Worm (Caenorhabditis elegans): ENCODE results near the gene ctr-9.
A peak's percentile ranks its signal among the peaks of the same experiment; 100 is the strongest.

The ctr-9 gene

DNA sequence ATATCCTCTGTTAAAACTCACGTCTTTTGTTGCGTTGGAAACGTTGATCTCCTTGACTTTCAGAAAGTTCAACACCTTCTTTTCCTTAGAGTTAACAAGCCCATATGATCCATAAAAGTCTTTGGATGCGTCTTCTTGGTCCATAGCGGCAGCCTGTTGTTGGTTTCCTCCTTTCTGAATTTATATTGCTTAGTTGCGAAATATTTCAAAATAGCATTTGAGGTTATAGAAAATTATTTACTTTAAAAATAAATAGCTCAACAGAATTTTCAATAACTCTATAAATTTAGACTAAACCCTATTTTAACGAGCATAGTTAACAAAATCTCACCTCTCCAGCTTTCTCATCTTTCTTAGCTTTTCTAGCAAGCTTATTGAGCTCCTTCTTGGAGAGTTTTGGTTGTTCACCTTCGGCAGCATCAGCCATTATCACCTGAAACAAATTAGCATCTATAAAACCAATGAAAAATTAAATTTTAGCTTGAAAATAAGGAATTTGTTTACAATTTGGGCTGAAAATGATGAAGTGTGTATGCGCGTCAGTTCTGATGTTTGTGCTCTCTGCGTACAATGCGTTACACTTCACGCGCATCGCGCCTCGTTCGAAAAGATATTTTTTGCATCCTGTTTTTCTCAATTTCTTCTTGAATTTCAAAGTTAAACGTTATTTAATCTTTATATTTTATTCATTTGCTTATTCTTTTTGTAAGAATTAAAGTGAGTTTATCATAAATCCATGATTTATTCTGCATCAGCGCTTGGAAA, at the start of gene ctr-9, which contains the start of gene dars-1:
Gene ctr-9, plus strand, starts transcription at position 614 of the 765 bp plus-strand sequence.
Gene dars-1, minus strand, starts transcription at position 433 of the 765 bp plus-strand sequence.
- no peak for TF ChIP-seq dao-5 (tag; optimal IDR thresholded peaks at IDR 0.05)
- no peak for TF ChIP-seq him-1 (tag; optimal IDR thresholded peaks at IDR 0.05)
- TF ChIP-seq W03F9.2 (tag; optimal IDR thresholded peaks at IDR 0.05) = peak; percentile 18

DNA sequence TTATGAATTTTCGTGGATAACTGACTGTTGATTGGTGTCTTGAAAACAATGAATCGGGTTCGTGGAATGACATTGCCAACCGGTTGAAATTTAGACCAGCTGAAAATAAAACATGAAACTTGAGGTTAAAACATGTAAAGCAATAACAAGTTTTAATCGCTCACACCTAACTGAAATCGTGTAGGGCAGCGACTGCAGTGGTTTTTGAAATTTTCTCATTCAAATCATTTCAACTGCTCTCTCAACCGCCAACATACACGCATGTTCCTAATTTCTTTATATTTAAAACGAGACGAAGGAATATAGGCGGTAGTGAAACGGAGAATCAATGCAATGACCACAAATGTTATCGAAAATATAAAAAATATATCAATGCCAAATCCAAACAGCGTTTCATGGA, 48.4 kb upstream of the ctr-9 start:
- TF ChIP-seq him-1 (tag; optimal IDR thresholded peaks at IDR 0.05) = no peak
- no peak for TF ChIP-seq W03F9.2 (tag; optimal IDR thresholded peaks at IDR 0.05)
- TF ChIP-seq dao-5 (tag; optimal IDR thresholded peaks at IDR 0.05) = no peak

DNA sequence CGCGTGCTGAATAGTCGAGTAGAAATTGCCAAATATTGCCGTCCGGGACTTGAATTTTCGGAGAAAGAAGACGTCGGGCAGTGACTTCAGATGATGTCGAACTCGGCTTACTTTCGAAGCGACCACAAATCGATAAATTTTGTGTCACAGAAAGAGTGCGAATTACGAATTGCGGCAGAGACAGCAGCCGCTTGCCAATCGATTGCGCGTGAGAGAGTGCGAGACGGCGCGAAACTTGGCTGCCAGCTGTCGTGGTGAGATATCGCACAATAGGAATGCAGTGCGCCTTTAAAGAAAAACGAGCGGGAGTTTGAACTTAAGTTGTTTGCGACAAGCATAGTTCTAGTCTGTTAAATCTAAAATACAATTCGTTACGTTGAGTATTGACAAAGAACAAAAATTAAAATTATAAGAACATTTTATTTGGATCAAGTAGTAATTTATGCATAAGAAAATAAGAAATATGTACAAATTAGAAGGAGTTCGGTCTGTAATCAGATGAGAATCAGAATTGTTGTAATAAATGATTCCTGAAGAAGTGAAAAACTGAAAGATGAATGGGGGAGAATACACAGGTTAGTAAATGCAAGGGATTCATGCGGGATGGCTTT, 47.7 kb upstream of the ctr-9 start, which contains the start of gene pir-2:
Gene pir-2, minus strand, starts transcription at position 218 of the 611 bp plus-strand sequence.
- TF ChIP-seq W03F9.2 (tag; optimal IDR thresholded peaks at IDR 0.05) (peak; percentile 52), him-1 (tag; optimal IDR thresholded peaks at IDR 0.05) (no peak), dao-5 (tag; optimal IDR thresholded peaks at IDR 0.05) (no peak)

DNA sequence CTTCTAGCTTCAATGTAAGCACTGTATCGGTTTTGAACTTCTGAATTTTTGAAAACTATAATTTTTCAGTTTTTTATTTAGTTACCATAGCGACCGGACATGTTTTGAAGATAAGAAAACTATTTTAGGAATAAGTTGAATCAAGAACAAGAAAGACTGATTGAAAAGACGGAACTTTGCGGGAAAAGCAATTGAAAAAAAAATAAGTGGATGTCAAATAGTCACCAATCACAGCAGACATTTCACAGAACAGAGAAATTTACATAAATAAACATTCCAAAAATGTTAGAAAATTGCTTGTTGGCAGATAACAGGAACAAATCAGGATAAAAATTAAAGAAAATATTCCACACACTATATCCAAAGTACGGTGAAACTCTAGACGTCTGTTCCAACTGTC, 41.4 kb upstream of the ctr-9 start, which contains the start of gene F54C8.6:
Gene F54C8.6, minus strand, starts transcription at position 101 of the 400 bp plus-strand sequence.
- TF ChIP-seq him-1 (tag; optimal IDR thresholded peaks at IDR 0.05) (no peak), dao-5 (tag; optimal IDR thresholded peaks at IDR 0.05) (no peak), W03F9.2 (tag; optimal IDR thresholded peaks at IDR 0.05) (no peak)

DNA sequence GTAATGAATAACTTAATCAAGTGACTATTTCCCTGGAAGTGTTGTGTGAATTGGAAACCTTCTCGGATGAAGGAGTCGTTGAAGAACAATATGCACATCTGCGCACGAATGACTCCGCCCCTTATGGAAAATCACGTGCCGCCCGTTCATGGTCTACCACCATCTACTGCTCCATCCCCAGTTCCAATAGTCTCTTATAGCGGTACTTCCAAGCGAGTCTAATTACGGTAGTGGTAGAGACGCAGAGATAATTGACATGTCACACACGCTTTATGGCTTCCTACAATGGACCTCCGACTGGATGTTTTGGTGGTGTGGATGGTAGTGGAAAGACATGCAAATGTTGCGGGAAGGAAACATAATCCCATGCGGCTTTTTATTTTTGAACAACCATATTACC, 40.3 kb upstream of the ctr-9 start:
- no peak for TF ChIP-seq W03F9.2 (tag; optimal IDR thresholded peaks at IDR 0.05)

DNA sequence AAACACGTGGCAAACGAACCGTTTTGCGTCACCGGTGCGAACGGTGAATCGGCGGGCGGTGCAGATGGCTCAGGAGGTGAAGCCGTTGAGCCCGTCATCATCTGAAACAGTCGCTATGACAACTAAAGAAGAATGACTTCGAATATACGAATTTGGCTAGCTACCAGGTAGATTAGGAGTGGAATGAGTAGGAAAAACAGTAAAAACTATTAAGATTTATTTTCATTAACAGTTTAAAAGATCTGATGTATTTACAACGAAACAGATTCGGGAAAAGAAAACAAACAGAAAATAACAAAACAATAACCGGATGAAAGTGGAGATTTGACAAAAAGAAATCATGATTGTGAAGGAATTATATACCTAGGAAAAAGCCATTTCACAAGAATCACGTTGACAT, 37.2 kb upstream of the ctr-9 start, which contains the start of gene F54C8.7:
Gene F54C8.7, minus strand, starts transcription at position 101 of the 400 bp plus-strand sequence.
- TF ChIP-seq him-1 (tag; optimal IDR thresholded peaks at IDR 0.05) = no peak
- TF ChIP-seq W03F9.2 (tag; optimal IDR thresholded peaks at IDR 0.05) = no peak
- TF ChIP-seq dao-5 (tag; optimal IDR thresholded peaks at IDR 0.05) = no peak

DNA sequence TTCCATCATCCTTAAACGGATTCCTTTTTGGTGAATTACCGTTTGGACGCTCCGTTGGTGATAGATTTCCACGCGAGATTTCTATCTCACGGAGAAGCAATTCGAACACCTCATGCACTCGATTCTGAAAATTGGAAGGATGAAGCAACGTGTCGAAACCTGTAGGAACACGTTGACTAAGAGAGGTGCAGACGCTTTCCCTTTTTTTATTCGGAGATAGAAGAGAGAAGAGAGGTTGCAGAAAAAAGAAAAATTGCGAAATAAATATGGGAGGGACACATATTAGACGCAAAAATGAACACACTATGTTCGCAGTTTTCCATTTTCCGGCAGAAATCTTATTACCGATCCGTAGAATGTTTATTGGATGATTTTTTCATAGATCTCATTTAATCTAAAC, 36.5 kb upstream of the ctr-9 start:
- no peak for TF ChIP-seq W03F9.2 (tag; optimal IDR thresholded peaks at IDR 0.05)
- no peak for TF ChIP-seq dao-5 (tag; optimal IDR thresholded peaks at IDR 0.05)
- TF ChIP-seq him-1 (tag; optimal IDR thresholded peaks at IDR 0.05) = no peak

DNA sequence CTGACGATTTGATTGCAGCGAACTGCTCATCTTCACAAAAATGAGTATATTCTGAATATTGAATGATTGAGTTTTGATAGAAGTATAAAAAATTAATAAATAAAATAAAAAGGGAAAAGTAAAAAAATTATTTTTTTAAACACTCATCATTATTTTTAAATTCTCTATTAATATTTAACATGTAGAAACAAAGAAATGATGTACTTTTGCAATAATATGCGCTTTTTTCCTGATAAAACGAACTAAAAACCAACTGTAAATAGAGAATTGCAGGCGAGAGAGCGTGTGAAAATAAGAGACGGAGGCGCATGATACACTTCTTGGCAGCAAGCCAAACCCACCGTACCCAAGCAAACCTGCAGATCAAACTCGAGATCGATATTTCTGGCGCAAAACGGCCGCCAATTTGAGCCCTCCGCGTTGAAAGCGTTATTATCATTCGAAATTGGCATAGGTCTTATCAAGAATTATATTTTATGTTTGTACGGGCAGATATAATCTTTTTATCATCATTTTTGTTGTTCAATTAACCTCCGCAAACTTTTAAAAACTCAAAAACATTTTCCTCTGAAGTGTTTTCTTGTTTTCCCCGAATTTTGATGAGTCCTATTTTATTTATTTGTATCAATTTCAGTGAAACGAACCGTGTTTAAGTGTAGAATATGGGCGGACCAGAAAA, 35.1 kb upstream of the ctr-9 start, which contains the start of the genes rheb-1 and spk-1:
Gene rheb-1, minus strand, starts transcription at position 51 of the 679 bp plus-strand sequence.
Gene spk-1, plus strand, starts transcription at position 629 of the 679 bp plus-strand sequence.
- no peak for TF ChIP-seq dao-5 (tag; optimal IDR thresholded peaks at IDR 0.05)
- TF ChIP-seq W03F9.2 (tag; optimal IDR thresholded peaks at IDR 0.05) = peak; percentile 94
- peak; percentile 8 for TF ChIP-seq him-1 (tag; optimal IDR thresholded peaks at IDR 0.05)

DNA sequence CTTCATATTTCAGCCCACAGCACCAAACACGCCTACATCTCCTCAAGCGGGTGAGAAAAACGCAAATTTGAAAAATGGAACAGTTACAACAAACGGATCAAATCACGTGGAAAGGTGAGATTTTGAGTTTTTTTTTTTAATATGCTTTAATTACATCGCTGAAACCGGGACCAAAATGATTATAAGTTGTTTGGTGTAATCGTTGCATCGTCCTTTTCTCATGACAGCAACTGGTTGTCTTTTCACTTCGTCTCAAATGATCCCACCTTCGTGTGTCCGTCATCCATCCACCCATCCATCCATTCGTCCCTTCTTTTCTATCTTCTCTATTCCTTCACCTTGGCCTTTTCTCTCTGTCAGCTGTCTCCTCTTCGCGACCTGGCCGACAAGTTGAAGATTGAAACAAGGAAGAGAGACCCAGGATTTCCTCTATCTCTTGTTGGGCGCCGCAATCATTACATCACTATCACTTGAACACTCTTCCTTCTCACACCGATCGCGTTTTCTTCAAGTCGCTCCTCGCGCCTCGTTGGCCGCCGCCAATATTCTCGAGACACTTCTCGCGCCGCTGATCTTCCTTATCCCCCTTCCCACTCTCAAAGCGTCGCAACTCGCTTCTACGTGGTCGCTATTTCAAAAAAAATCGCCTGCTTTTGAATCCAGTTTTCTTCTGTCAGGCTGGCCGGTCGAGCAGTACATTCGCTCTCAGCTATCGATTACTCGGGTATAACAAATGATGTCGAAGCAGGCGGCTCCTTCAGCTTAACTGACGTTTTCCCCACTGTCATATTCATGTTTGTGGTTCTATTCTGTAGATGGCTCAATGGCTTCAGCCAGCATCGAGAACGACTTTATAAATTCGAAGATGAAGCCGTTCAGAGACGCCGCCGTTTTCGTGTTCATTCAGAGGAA, 33.7 kb upstream of the ctr-9 start:
- TF ChIP-seq him-1 (tag; optimal IDR thresholded peaks at IDR 0.05) (no peak), dao-5 (tag; optimal IDR thresholded peaks at IDR 0.05) (no peak), W03F9.2 (tag; optimal IDR thresholded peaks at IDR 0.05) (no peak)

DNA sequence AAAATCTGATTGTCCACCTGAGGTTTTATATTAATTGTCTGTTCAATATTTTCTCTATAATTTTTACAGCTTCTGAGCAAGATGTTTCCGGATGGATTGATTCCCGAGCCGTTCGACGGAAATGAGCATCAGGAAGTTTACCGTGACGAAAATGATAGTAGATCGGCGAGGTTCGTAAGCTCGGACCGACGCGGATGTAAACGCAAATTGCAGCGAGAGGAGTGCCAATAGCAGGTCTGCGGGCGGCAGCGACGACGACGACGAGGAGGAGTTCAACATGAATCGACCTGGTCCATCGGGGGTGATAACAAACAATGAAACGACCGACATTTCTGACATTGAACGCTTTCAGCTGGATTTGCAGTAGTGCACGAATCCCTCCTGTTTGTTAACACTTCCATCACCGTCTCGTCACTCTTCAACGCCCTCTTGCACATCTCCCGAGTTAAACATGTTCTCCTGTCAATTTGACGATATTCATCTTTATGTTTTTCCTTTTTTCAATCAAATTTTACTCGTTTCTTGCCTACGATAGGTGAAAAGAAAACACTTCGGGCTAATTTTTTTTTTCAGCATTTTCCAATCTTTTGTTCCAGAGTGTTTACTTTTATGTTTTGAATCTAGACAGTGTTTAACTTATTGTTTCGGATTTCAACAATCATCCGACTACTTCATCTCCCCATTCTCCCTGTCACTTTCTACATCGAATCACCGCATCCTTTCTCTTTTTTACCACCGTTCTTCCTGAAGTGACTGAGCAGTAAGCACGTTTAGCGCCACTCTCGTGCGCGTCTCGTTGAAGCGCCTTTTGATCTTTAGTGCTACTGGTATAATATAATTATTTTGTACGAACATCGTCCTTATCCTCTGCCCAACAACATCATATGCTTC, 29.1 kb upstream of the ctr-9 start:
- TF ChIP-seq him-1 (tag; optimal IDR thresholded peaks at IDR 0.05) (no peak), dao-5 (tag; optimal IDR thresholded peaks at IDR 0.05) (no peak), W03F9.2 (tag; optimal IDR thresholded peaks at IDR 0.05) (no peak)

DNA sequence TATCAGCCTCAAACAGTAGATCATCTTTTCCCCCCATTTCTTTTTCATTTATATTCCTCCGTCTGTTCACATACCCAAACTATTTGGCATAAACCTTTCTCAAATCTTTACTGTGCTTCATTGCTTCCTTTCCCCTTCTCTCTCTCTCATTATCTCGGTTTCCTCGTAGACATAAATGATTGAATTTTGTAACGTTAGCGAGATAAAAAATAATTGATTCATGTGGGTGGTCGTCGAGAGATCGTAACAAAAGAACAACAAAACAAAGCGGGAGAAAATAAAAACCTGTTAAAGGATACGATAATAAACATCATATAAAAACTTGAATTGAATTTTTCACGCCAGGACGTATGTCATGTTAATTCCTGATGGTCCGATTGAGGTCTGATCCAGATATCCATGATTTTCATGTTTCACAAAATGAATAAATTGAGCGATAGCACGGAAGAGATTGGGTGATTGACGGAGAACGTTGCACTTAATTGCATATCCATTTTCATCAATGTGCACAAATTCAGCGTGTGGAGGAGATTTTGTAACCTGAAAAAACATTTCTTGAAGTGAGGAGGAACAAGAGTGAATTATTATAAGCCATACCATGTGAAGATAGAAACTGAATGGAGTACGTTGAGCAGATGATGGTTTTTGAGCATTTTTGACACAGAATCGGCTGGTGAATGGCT, 28.3 kb upstream of the ctr-9 start:
- TF ChIP-seq him-1 (tag; optimal IDR thresholded peaks at IDR 0.05) (no peak), dao-5 (tag; optimal IDR thresholded peaks at IDR 0.05) (no peak), W03F9.2 (tag; optimal IDR thresholded peaks at IDR 0.05) (no peak)

Measured in whole organism, L4/young adult.